Fruit fly (Drosophila melanogaster): ENCODE measurements around the gene CG16989.

The CG16989 gene

dm6 chrX:792923-793322, at the start of gene CG16989:
Gene CG16989, plus strand, starts transcription at chrX:793147.
- TF ChIP-seq Ets98B (GFP tag; IDR thresholded peaks at IDR 0.05), result no peak
- TF ChIP-seq CG17806 (tag; optimal IDR thresholded peaks at IDR 0.05), result no peak
- no peak for TF ChIP-seq fd96Ca (GFP tag; IDR thresholded peaks at IDR 0.05)
- no peak for TF ChIP-seq EcR (GFP tag; optimal IDR thresholded peaks at IDR 0.05)
- TF ChIP-seq CG9948 (tag; optimal IDR thresholded peaks at IDR 0.05), result no peak
- TF ChIP-seq D1 (tag; optimal IDR thresholded peaks at IDR 0.05), result no peak
- TF ChIP-seq Pif1B (GFP tag; optimal IDR thresholded peaks at IDR 0.05), result no peak
- no peak for TF ChIP-seq CG32121 (GFP tag; IDR thresholded peaks at IDR 0.05)
- no peak for TF ChIP-seq CG13204 (GFP tag; optimal IDR thresholded peaks at IDR 0.05)
- no peak for TF ChIP-seq rn (GFP tag; IDR thresholded peaks at IDR 0.05)
- no peak for TF ChIP-seq CG12605 (GFP tag; IDR thresholded peaks at IDR 0.05)
- no peak for TF ChIP-seq CG14655 (GFP tag; optimal IDR thresholded peaks at IDR 0.05)
- no peak for TF ChIP-seq CG8301 (tag; optimal IDR thresholded peaks at IDR 0.05)
- no peak for TF ChIP-seq gl (tag; optimal IDR thresholded peaks at IDR 0.05)
- TF ChIP-seq CG15710 (tag; optimal IDR thresholded peaks at IDR 0.05), result no peak
- TF ChIP-seq CG34367 (tag; optimal IDR thresholded peaks at IDR 0.05), result no peak
- TF ChIP-seq Pif1A (GFP tag; optimal IDR thresholded peaks at IDR 0.05), result no peak
- no peak for TF ChIP-seq CG4496 (GFP tag; IDR thresholded peaks at IDR 0.05)
- no peak for TF ChIP-seq Snoo (tag; optimal IDR thresholded peaks at IDR 0.05)
- no peak for TF ChIP-seq CG10348 (GFP tag; IDR thresholded peaks at IDR 0.05)

- TF ChIP-seq CG8301 (tag; optimal IDR thresholded peaks at IDR 0.05), result no peak
- no peak for TF ChIP-seq CG10348 (GFP tag; IDR thresholded peaks at IDR 0.05)
- TF ChIP-seq CG14655 (GFP tag; optimal IDR thresholded peaks at IDR 0.05), result no peak
- no peak for TF ChIP-seq rn (GFP tag; IDR thresholded peaks at IDR 0.05)
- TF ChIP-seq CG9948 (tag; optimal IDR thresholded peaks at IDR 0.05), result no peak
- no peak for TF ChIP-seq Snoo (tag; optimal IDR thresholded peaks at IDR 0.05)
- no peak for TF ChIP-seq CG32121 (GFP tag; IDR thresholded peaks at IDR 0.05)
- no peak for TF ChIP-seq CG34367 (tag; optimal IDR thresholded peaks at IDR 0.05)
- TF ChIP-seq CG15710 (tag; optimal IDR thresholded peaks at IDR 0.05), result no peak
- no peak for TF ChIP-seq D1 (tag; optimal IDR thresholded peaks at IDR 0.05)
- no peak for TF ChIP-seq fd96Ca (GFP tag; IDR thresholded peaks at IDR 0.05)
- TF ChIP-seq Pif1A (GFP tag; optimal IDR thresholded peaks at IDR 0.05), result no peak
Observed at dm6 chrX:750047-750446, 42.9 kb upstream of the CG16989 start, which contains the start of gene CG5254. Gene CG5254, plus strand, starts transcription at chrX:750347.

- TF ChIP-seq CG14655 (GFP tag; optimal IDR thresholded peaks at IDR 0.05) (no peak), fd96Ca (GFP tag; IDR thresholded peaks at IDR 0.05) (no peak), CG34367 (tag; optimal IDR thresholded peaks at IDR 0.05) (no peak), EcR (GFP tag; optimal IDR thresholded peaks at IDR 0.05) (no peak), gl (tag; optimal IDR thresholded peaks at IDR 0.05) (no peak), CG8159 (tag; optimal IDR thresholded peaks at IDR 0.05) (no peak), CG4496 (GFP tag; IDR thresholded peaks at IDR 0.05) (no peak), CG17806 (tag; optimal IDR thresholded peaks at IDR 0.05) (no peak), D1 (tag; optimal IDR thresholded peaks at IDR 0.05) (no peak), CG8301 (tag; optimal IDR thresholded peaks at IDR 0.05) (no peak)
Observed at dm6 chrX:751201-751600, 41.7 kb upstream of the CG16989 start, which contains the start of gene CG13362. Gene CG13362, minus strand, starts transcription at chrX:751301.

- TF ChIP-seq Snoo (tag; optimal IDR thresholded peaks at IDR 0.05) (no peak), CG32121 (GFP tag; IDR thresholded peaks at IDR 0.05) (no peak), CG10348 (GFP tag; IDR thresholded peaks at IDR 0.05) (no peak), CG17806 (tag; optimal IDR thresholded peaks at IDR 0.05) (no peak), fd96Ca (GFP tag; IDR thresholded peaks at IDR 0.05) (no peak), Pif1B (GFP tag; optimal IDR thresholded peaks at IDR 0.05) (no peak), CG4496 (GFP tag; IDR thresholded peaks at IDR 0.05) (no peak), EcR (GFP tag; optimal IDR thresholded peaks at IDR 0.05) (no peak), CG13204 (GFP tag; optimal IDR thresholded peaks at IDR 0.05) (no peak), CG8159 (tag; optimal IDR thresholded peaks at IDR 0.05) (no peak), CG8301 (tag; optimal IDR thresholded peaks at IDR 0.05) (no peak), D1 (tag; optimal IDR thresholded peaks at IDR 0.05) (no peak), rn (GFP tag; IDR thresholded peaks at IDR 0.05) (no peak), CG9948 (tag; optimal IDR thresholded peaks at IDR 0.05) (no peak), gl (tag; optimal IDR thresholded peaks at IDR 0.05) (no peak), CG15710 (tag; optimal IDR thresholded peaks at IDR 0.05) (no peak), CG14655 (GFP tag; optimal IDR thresholded peaks at IDR 0.05) (no peak), Ets98B (GFP tag; IDR thresholded peaks at IDR 0.05) (no peak)
Observed at dm6 chrX:753553-753952, 39.4 kb upstream of the CG16989 start, which contains the start of gene CG13361. Gene CG13361, minus strand, starts transcription at chrX:753653.

dm6 chrX:755642-756332, 37.2 kb upstream of the CG16989 start:
- TF ChIP-seq CG8301 (tag; optimal IDR thresholded peaks at IDR 0.05), result peak; percentile 87
- peak; percentile 73 for TF ChIP-seq gl (tag; optimal IDR thresholded peaks at IDR 0.05)
- TF ChIP-seq Pif1A (GFP tag; optimal IDR thresholded peaks at IDR 0.05), result peak; percentile 87
- peak; percentile 48 for TF ChIP-seq CG13204 (GFP tag; optimal IDR thresholded peaks at IDR 0.05)
- TF ChIP-seq CG10348 (GFP tag; IDR thresholded peaks at IDR 0.05), result peak; percentile 76
- peak; percentile 95 for TF ChIP-seq Ets98B (GFP tag; IDR thresholded peaks at IDR 0.05)
- TF ChIP-seq CG9948 (tag; optimal IDR thresholded peaks at IDR 0.05), result peak; percentile 74
- peak; percentile 92 for TF ChIP-seq CG32121 (GFP tag; IDR thresholded peaks at IDR 0.05)
- peak; percentile 83 for TF ChIP-seq CG15710 (tag; optimal IDR thresholded peaks at IDR 0.05)
- peak; percentile 96 for TF ChIP-seq CG4496 (GFP tag; IDR thresholded peaks at IDR 0.05)
- peak; percentile 92 for TF ChIP-seq CG12605 (GFP tag; IDR thresholded peaks at IDR 0.05)
- peak; percentile 70 for TF ChIP-seq CG34367 (tag; optimal IDR thresholded peaks at IDR 0.05)
- TF ChIP-seq fd96Ca (GFP tag; IDR thresholded peaks at IDR 0.05), result peak; percentile 94
- TF ChIP-seq Pif1B (GFP tag; optimal IDR thresholded peaks at IDR 0.05), result peak; percentile 91
- TF ChIP-seq CG14655 (GFP tag; optimal IDR thresholded peaks at IDR 0.05), result peak; percentile 90
- peak; percentile 82 for TF ChIP-seq CG8159 (tag; optimal IDR thresholded peaks at IDR 0.05)
- TF ChIP-seq EcR (GFP tag; optimal IDR thresholded peaks at IDR 0.05), result peak; percentile 96
- peak; percentile 78 for TF ChIP-seq CG17806 (tag; optimal IDR thresholded peaks at IDR 0.05)
- no peak for TF ChIP-seq D1 (tag; optimal IDR thresholded peaks at IDR 0.05)
- TF ChIP-seq Snoo (tag; optimal IDR thresholded peaks at IDR 0.05), result peak; percentile 82
- peak; percentile 82 for TF ChIP-seq rn (GFP tag; IDR thresholded peaks at IDR 0.05)
